Worm (Caenorhabditis elegans) whole organism, L1 larva: ENCODE results near the gene F35H8.2.

Experiments used
- ceh-90 ChIP-seq: sonication (generic microtip); optimal IDR thresholded peaks from 2 replicates; lab custom pipeline; 2016; ENCODE audit warnings: missing genetic modification characterization, missing compliant biosample characterization
- fkh-10 ChIP-seq: sonication (generic microtip); optimal IDR thresholded peaks from 2 replicates; lab custom pipeline; 2017; ENCODE audit warnings: missing biosample characterization, missing genetic modification reagents, missing genetic modification characterization
- unc-30 ChIP-seq: sonication (generic microtip); optimal IDR thresholded peaks from 2 replicates; lab custom pipeline; 2017; ENCODE audit warnings: missing biosample characterization, missing genetic modification characterization
- unc-62 ChIP-seq: fragments of 150-350 bp; optimal IDR thresholded peaks from 2 replicates; lab custom pipeline; 2014; ENCODE audit warnings: missing biosample characterization, missing genetic modification reagents, missing genetic modification characterization

ce11 chrII:9537429-9537828 lies 17.9 kb upstream of the F35H8.2 start, which contains the start of gene sra-8:
- TF ChIP-seq unc-30 (no peak), unc-62 (GFP tag; lab: Kevin White, UChicago) (no peak), ceh-90 (tag; lab: Kevin White, UChicago) (no peak), fkh-10 (no peak)
